3 fruit fly cellular contexts compared by ENCODE assay signal in genomic region chrX:1854873-1855272, dm6.
A peak's percentile ranks its signal among the peaks of the same experiment; 100 is the strongest.
TF ChIP-seq lines count a peak whose summit lies in the region.

No protein-coding gene starts in this region.

- TF ChIP-seq CTCF in whole organism, embryonic (GFP tag; optimal IDR thresholded peaks at IDR 0.05; lab: Kevin White, UChicago) = no peak

TF ChIP-seq in whole organism, embryonic, 481 proteins besides CTCF, POLR2A, EP300 and RAD21:
- peak; percentile 62 for TF ChIP-seq Ets65A (GFP tag; lab: Kevin White, UChicago)
- TF ChIP-seq sim (GFP tag; IDR thresholded peaks at IDR 0.05; lab: Robert Waterston, UW) = no peak
- TF ChIP-seq Pdp1 (GFP tag; optimal IDR thresholded peaks at IDR 0.05; lab: Kevin White, UChicago) = peak in 1 of 2 experiments; percentile 65

TF ChIP-seq in whole organism, prepupa, 60 proteins besides CTCF, POLR2A, EP300 and RAD21:
- no peak for TF ChIP-seq CG6792 (GFP tag; optimal IDR thresholded peaks at IDR 0.05; lab: Kevin White, UChicago)
- TF ChIP-seq Lpt (GFP tag; optimal IDR thresholded peaks at IDR 0.05; lab: Kevin White, UChicago) = no peak
- TF ChIP-seq CG8119 (GFP tag; IDR thresholded peaks at IDR 0.05; lab: Robert Waterston, UW) = no peak
- no peak for TF ChIP-seq Ets21C (GFP tag; optimal IDR thresholded peaks at IDR 0.05; lab: Kevin White, UChicago)
- TF ChIP-seq CG3919 (GFP tag; optimal IDR thresholded peaks at IDR 0.05; lab: Kevin White, UChicago) = no peak
- TF ChIP-seq fd59A (GFP tag; optimal IDR thresholded peaks at IDR 0.05; lab: Kevin White, UChicago) = no peak
- no peak for TF ChIP-seq Eip75B (GFP tag; optimal IDR thresholded peaks at IDR 0.05; lab: Kevin White, UChicago)
- TF ChIP-seq CG32006 (GFP tag; optimal IDR thresholded peaks at IDR 0.05; lab: Kevin White, UChicago) = no peak
- no peak for TF ChIP-seq CG31627 (GFP tag; optimal IDR thresholded peaks at IDR 0.05; lab: Kevin White, UChicago)
- TF ChIP-seq CG3032 (tag; optimal IDR thresholded peaks at IDR 0.05; lab: Kevin White, UChicago) = no peak
- no peak for TF ChIP-seq Sox102F (GFP tag; optimal IDR thresholded peaks at IDR 0.05; lab: Kevin White, UChicago)
- TF ChIP-seq CG16779 (tag; optimal IDR thresholded peaks at IDR 0.05; lab: Kevin White, UChicago) = no peak
- TF ChIP-seq CG6276 (GFP tag; optimal IDR thresholded peaks at IDR 0.05; lab: Kevin White, UChicago) = no peak
- TF ChIP-seq lz (GFP tag; optimal IDR thresholded peaks at IDR 0.05; lab: Kevin White, UChicago) = no peak
- peak; percentile 76 for TF ChIP-seq svp (GFP tag; lab: Kevin White, UChicago)
- TF ChIP-seq Smox (GFP tag; optimal IDR thresholded peaks at IDR 0.05; lab: Kevin White, UChicago) = no peak
- TF ChIP-seq dac (GFP tag; optimal IDR thresholded peaks at IDR 0.05; lab: Kevin White, UChicago) = no peak
- peak; percentile 43 for TF ChIP-seq Eip78C (GFP tag; lab: Kevin White, UChicago)
- TF ChIP-seq CG7368 (GFP tag; optimal IDR thresholded peaks at IDR 0.05; lab: Kevin White, UChicago) = no peak
- TF ChIP-seq CG11762 (GFP tag; optimal IDR thresholded peaks at IDR 0.05; lab: Kevin White, UChicago; ENCODE audit: insufficient read depth) = no peak
- peak; percentile 62 for TF ChIP-seq vri (GFP tag; optimal IDR thresholded peaks at IDR 0.05; lab: Kevin White, UChicago)
- TF ChIP-seq fkh (GFP tag; optimal IDR thresholded peaks at IDR 0.05; lab: Kevin White, UChicago) = no peak
- TF ChIP-seq salr (GFP tag; optimal IDR thresholded peaks at IDR 0.05; lab: Kevin White, UChicago) = no peak
- TF ChIP-seq topi (GFP tag; optimal IDR thresholded peaks at IDR 0.05; lab: Kevin White, UChicago) = no peak
- TF ChIP-seq CG10631 (GFP tag; optimal IDR thresholded peaks at IDR 0.05; lab: Kevin White, UChicago) = no peak
- no peak for TF ChIP-seq Hr38 (GFP tag; optimal IDR thresholded peaks at IDR 0.05; lab: Kevin White, UChicago)

TF ChIP-seq in whole organism, wandering third instar larva, 38 proteins besides CTCF, POLR2A, EP300 and RAD21:
- TF ChIP-seq Rel (GFP tag; optimal IDR thresholded peaks at IDR 0.05; lab: Kevin White, UChicago) (no peak), Rel (tag; optimal IDR thresholded peaks at IDR 0.05; lab: Kevin White, UChicago) (peak; percentile 60), Hr83 (GFP tag; optimal IDR thresholded peaks at IDR 0.05; lab: Kevin White, UChicago; ENCODE audit: poor library complexity, severe bottlenecking) (no peak)
